Fruit fly (Drosophila melanogaster) whole organism, prepupa: ENCODE results near the gene CG10089.

Experiments
- Blimp-1 ChIP-seq: fragments of 200-800 bp; sonication (Bioruptor generic); optimal IDR thresholded peaks from 3 replicates; lab custom pipeline; 2017; ENCODE audit warnings: missing biosample characterization, missing genetic modification characterization, mild to moderate bottlenecking, moderate library complexity, missing genetic modification reagents
- CG10631 ChIP-seq: fragments of 200-800 bp; sonication (Bioruptor generic); optimal IDR thresholded peaks from 2 replicates; lab custom pipeline; 2016; ENCODE audit warnings: missing biosample characterization, missing genetic modification characterization
- CG15336 ChIP-seq: fragments of 200-800 bp; sonication (Bioruptor generic); IDR thresholded peaks from 2 replicates; pipeline ENCODE4 v1.3.6; 2022; ENCODE audit warnings: missing biosample characterization, missing genetic modification characterization
- CG1621 ChIP-seq: fragments of 200-800 bp; sonication (Bioruptor generic); optimal IDR thresholded peaks from 3 replicates; lab custom pipeline; 2018; ENCODE audit warnings: missing biosample characterization, mild to moderate bottlenecking, missing genetic modification characterization
- CG32006 ChIP-seq: fragments of 200-800 bp; sonication (Bioruptor generic); optimal IDR thresholded peaks from 3 replicates; lab custom pipeline; 2017; ENCODE audit warnings: missing biosample characterization, mild to moderate bottlenecking, missing genetic modification characterization
- CG3919 ChIP-seq: fragments of 200-800 bp; sonication (Bioruptor generic); optimal IDR thresholded peaks from 3 replicates; lab custom pipeline; 2016; ENCODE audit warnings: missing biosample characterization, missing genetic modification characterization
- CG4318 ChIP-seq: fragments of 200-800 bp; sonication (Bioruptor generic); optimal IDR thresholded peaks from 3 replicates; lab custom pipeline; 2017; ENCODE audit warnings: missing biosample characterization, mild to moderate bottlenecking, missing genetic modification characterization
- CG6163 ChIP-seq: fragments of 200-800 bp; sonication (Bioruptor generic); IDR thresholded peaks from 3 replicates; pipeline ENCODE4 v1.3.6; 2022; ENCODE audit warnings: missing biosample characterization, missing genetic modification characterization
- CG6808 ChIP-seq: fragments of 200-800 bp; sonication (Bioruptor generic); optimal IDR thresholded peaks from 3 replicates; lab custom pipeline; 2017; ENCODE audit warnings: missing biosample characterization, missing genetic modification characterization, mild to moderate bottlenecking, moderate library complexity, missing genetic modification reagents
- CG6854 ChIP-seq: fragments of 200-800 bp; sonication (Bioruptor generic); optimal IDR thresholded peaks from 2 replicates; lab custom pipeline; 2017; ENCODE audit warnings: missing biosample characterization, mild to moderate bottlenecking, missing genetic modification characterization
- CG7368 ChIP-seq: fragments of 200-800 bp; sonication (Bioruptor generic); optimal IDR thresholded peaks from 3 replicates; lab custom pipeline; 2016; ENCODE audit warnings: missing biosample characterization, missing genetic modification characterization
- CG8119 ChIP-seq: fragments of 200-800 bp; sonication (Bioruptor generic); IDR thresholded peaks from 3 replicates; pipeline ENCODE4 v1.3.6; 2022; ENCODE audit warnings: missing biosample characterization, missing genetic modification characterization
- CG9139 ChIP-seq: fragments of 200-800 bp; sonication (Bioruptor generic); optimal IDR thresholded peaks from 3 replicates; lab custom pipeline; 2017; ENCODE audit warnings: missing biosample characterization, mild to moderate bottlenecking, missing genetic modification characterization
- Eip75B ChIP-seq: fragments of 200-800 bp; sonication (Bioruptor generic); optimal IDR thresholded peaks from 3 replicates; lab custom pipeline; 2016; ENCODE audit warnings: missing biosample characterization, missing genetic modification characterization
- Eip93F ChIP-seq: fragments of 200-800 bp; sonication (Bioruptor generic); optimal IDR thresholded peaks from 2 replicates; lab custom pipeline; 2016; ENCODE audit warnings: missing biosample characterization, mild to moderate bottlenecking, missing genetic modification characterization
- Ets21C ChIP-seq: fragments of 200-800 bp; sonication (Bioruptor generic); optimal IDR thresholded peaks from 3 replicates; lab custom pipeline; 2016; ENCODE audit warnings: missing biosample characterization, missing genetic modification characterization
- Gug ChIP-seq: fragments of 200-800 bp; sonication (Bioruptor generic); IDR thresholded peaks from 2 replicates; pipeline ENCODE4 v1.3.6; 2022; ENCODE audit warnings: missing biosample characterization, missing genetic modification characterization
- Hr4 ChIP-seq: fragments of 200-800 bp; sonication (Bioruptor generic); optimal IDR thresholded peaks from 3 replicates; lab custom pipeline; 2016; ENCODE audit warnings: missing biosample characterization, missing genetic modification characterization
- Met ChIP-seq: fragments of 200-800 bp; sonication (Bioruptor generic); optimal IDR thresholded peaks from 3 replicates; lab custom pipeline; 2016; ENCODE audit warnings: missing biosample characterization, missing genetic modification characterization
- Sox102F ChIP-seq: fragments of 200-800 bp; sonication (Bioruptor generic); optimal IDR thresholded peaks from 2 replicates; lab custom pipeline; 2016; ENCODE audit warnings: missing biosample characterization, mild to moderate bottlenecking, missing genetic modification characterization
- Sox14 ChIP-seq: fragments of 200-800 bp; sonication (Bioruptor generic); optimal IDR thresholded peaks from 3 replicates; lab custom pipeline; 2016; ENCODE audit warnings: missing biosample characterization, missing genetic modification characterization
- Sox15 ChIP-seq: fragments of 200-800 bp; sonication (Bioruptor generic); optimal IDR thresholded peaks from 3 replicates; lab custom pipeline; 2016; ENCODE audit warnings: missing biosample characterization, missing genetic modification characterization
- cyc ChIP-seq: fragments of 200-800 bp; sonication (Bioruptor generic); optimal IDR thresholded peaks from 3 replicates; lab custom pipeline; 2016; ENCODE audit warnings: missing biosample characterization, missing genetic modification characterization
- dsx ChIP-seq: fragments of 200-800 bp; optimal IDR thresholded peaks from 3 replicates; lab custom pipeline; 2019; ENCODE audit warnings: missing biosample characterization, mild to moderate bottlenecking, missing genetic modification characterization, moderate library complexity; ENCODE audit not compliant: poor library complexity, severe bottlenecking
- esn ChIP-seq: fragments of 200-800 bp; sonication (Bioruptor generic); optimal IDR thresholded peaks from 2 replicates; lab custom pipeline; 2016; ENCODE audit warnings: missing biosample characterization, mild to moderate bottlenecking, missing genetic modification characterization, moderate library complexity
- fd59A ChIP-seq: fragments of 200-800 bp; sonication (Bioruptor generic); optimal IDR thresholded peaks from 2 replicates; lab custom pipeline; 2017; ENCODE audit warnings: missing biosample characterization, mild to moderate bottlenecking, missing genetic modification characterization, missing genetic modification reagents
- fd85E ChIP-seq: fragments of 200-800 bp; sonication (Bioruptor generic); optimal IDR thresholded peaks from 3 replicates; lab custom pipeline; 2016; ENCODE audit warnings: missing biosample characterization, missing genetic modification characterization
- lz ChIP-seq: fragments of 200-800 bp; sonication (Bioruptor generic); optimal IDR thresholded peaks from 3 replicates; lab custom pipeline; 2016; ENCODE audit warnings: missing biosample characterization, missing genetic modification characterization
- net ChIP-seq: fragments of 200-800 bp; sonication (Bioruptor generic); optimal IDR thresholded peaks from 3 replicates; lab custom pipeline; 2016; ENCODE audit warnings: missing biosample characterization, missing genetic modification characterization
- pdm3 ChIP-seq: fragments of 200-800 bp; sonication (Bioruptor generic); optimal IDR thresholded peaks from 3 replicates; lab custom pipeline; 2016; ENCODE audit warnings: missing biosample characterization, missing genetic modification characterization
- salr ChIP-seq, 2 experiments: fragments of 200-800 bp; sonication (Bioruptor generic); optimal IDR thresholded peaks; 3 replicates each; lab custom pipeline; 2016 to 2018; ENCODE audit warnings: missing biosample characterization in 2 of 2, missing genetic modification characterization in 2 of 2, mild to moderate bottlenecking in 1 of 2
- spab ChIP-seq: fragments of 200-800 bp; sonication (Bioruptor generic); optimal IDR thresholded peaks from 2 replicates; lab custom pipeline; 2017; ENCODE audit warnings: missing biosample characterization, mild to moderate bottlenecking, missing genetic modification characterization, missing genetic modification reagents
- ss ChIP-seq, 2 experiments: fragments of 200-800 bp; sonication (Bioruptor generic); optimal IDR thresholded peaks; 2 replicates in 1 of 2; 3 replicates in 1 of 2; lab custom pipeline; 2017 to 2018; ENCODE audit warnings: mild to moderate bottlenecking in 2 of 2, missing biosample characterization in 2 of 2, missing genetic modification characterization in 2 of 2, moderate library complexity in 1 of 2
- topi ChIP-seq: fragments of 200-800 bp; sonication (Bioruptor generic); optimal IDR thresholded peaks from 3 replicates; lab custom pipeline; 2016; ENCODE audit warnings: missing biosample characterization, missing genetic modification characterization
- vri ChIP-seq: fragments of 200-800 bp; sonication (Bioruptor generic); optimal IDR thresholded peaks from 3 replicates; lab custom pipeline; 2016; ENCODE audit warnings: missing biosample characterization, mild to moderate bottlenecking, missing genetic modification characterization

Gene CG10089

dm6 chr3L:13425571-13425970, 49.0 kb downstream of the CG10089 start, which contains the start of gene CG14106:
Gene CG14106 (minus strand): TSS chr3L:13425671.
- TF ChIP-seq fd59A (GFP tag; lab: Kevin White, UChicago) (no peak), vri (GFP tag; lab: Kevin White, UChicago) (no peak), ss (GFP tag; optimal IDR thresholded peaks at IDR 0.05; lab: Kevin White, UChicago) (no peak), Sox14 (GFP tag; lab: Kevin White, UChicago) (no peak), CG6808 (no peak), Sox15 (GFP tag; lab: Kevin White, UChicago) (no peak), CG7368 (GFP tag; lab: Kevin White, UChicago) (no peak), CG32006 (GFP tag; lab: Kevin White, UChicago) (no peak), CG4318 (GFP tag; lab: Kevin White, UChicago) (no peak), pdm3 (GFP tag; lab: Kevin White, UChicago) (no peak), spab (no peak), salr (GFP tag; optimal IDR thresholded peaks at IDR 0.05; lab: Kevin White, UChicago) (no peak), topi (no peak), Ets21C (GFP tag; lab: Kevin White, UChicago) (no peak), Sox102F (GFP tag; lab: Kevin White, UChicago) (no peak), lz (GFP tag; lab: Kevin White, UChicago) (no peak), CG3919 (GFP tag; lab: Kevin White, UChicago) (no peak), cyc (GFP tag; lab: Kevin White, UChicago) (no peak), Gug (GFP tag; lab: Robert Waterston, UW) (no peak)

- TF ChIP-seq dsx, result no peak
- TF ChIP-seq CG1621 (tag; lab: Kevin White, UChicago), result no peak
- no peak for TF ChIP-seq CG32006 (GFP tag; lab: Kevin White, UChicago)
- no peak for TF ChIP-seq Hr4 (GFP tag; lab: Kevin White, UChicago)
- no peak for TF ChIP-seq CG8119 (GFP tag; lab: Robert Waterston, UW)
- TF ChIP-seq Sox15 (GFP tag; lab: Kevin White, UChicago), result no peak
- TF ChIP-seq CG15336 (GFP tag; lab: Robert Waterston, UW), result no peak
- TF ChIP-seq Blimp-1 (GFP tag; lab: Kevin White, UChicago), result no peak
- TF ChIP-seq CG6808, result no peak
Observed at dm6 chr3L:13424068-13424467, 50.5 kb downstream of the CG10089 start, which contains the start of gene CG33263. Gene CG33263 (minus strand): TSS chr3L:13424168.

dm6 chr3L:13422286-13422787, 52.2 kb downstream of the CG10089 start, which contains the start of gene CG32121:
Gene CG32121 (minus strand): TSS chr3L:13422336.
- no peak for TF ChIP-seq Gug (GFP tag; lab: Robert Waterston, UW)
- no peak for TF ChIP-seq Sox14 (GFP tag; lab: Kevin White, UChicago)
- TF ChIP-seq CG7368 (GFP tag; lab: Kevin White, UChicago), result no peak
- no peak for TF ChIP-seq ss (GFP tag; optimal IDR thresholded peaks at IDR 0.05; lab: Kevin White, UChicago)
- TF ChIP-seq CG6854, result no peak
- TF ChIP-seq CG8119 (GFP tag; lab: Robert Waterston, UW), result no peak
- TF ChIP-seq CG10631 (GFP tag; lab: Kevin White, UChicago), result no peak
- TF ChIP-seq Eip93F (GFP tag; lab: Kevin White, UChicago), result no peak
- TF ChIP-seq CG6163 (GFP tag; lab: Robert Waterston, UW), result no peak
- TF ChIP-seq salr (GFP tag; optimal IDR thresholded peaks at IDR 0.05; lab: Kevin White, UChicago), result no peak
- no peak for TF ChIP-seq Eip75B
- TF ChIP-seq esn (GFP tag; lab: Kevin White, UChicago), result no peak
- TF ChIP-seq fd85E (GFP tag; lab: Kevin White, UChicago), result no peak
- TF ChIP-seq vri (GFP tag; lab: Kevin White, UChicago), result no peak
- no peak for TF ChIP-seq fd59A (GFP tag; lab: Kevin White, UChicago)
- TF ChIP-seq CG9139 (GFP tag; lab: Kevin White, UChicago), result no peak
- no peak for TF ChIP-seq net (GFP tag; lab: Kevin White, UChicago)
- no peak for TF ChIP-seq Met (GFP tag; lab: Kevin White, UChicago)
